Fruit fly (Drosophila melanogaster) whole organism, embryonic: ENCODE data around the gene CG34288.

ENCODE experiments used
- CG10274 ChIP-seq: fragments of 200-800 bp; sonication (Bioruptor generic); optimal IDR thresholded peaks from 3 replicates; lab custom pipeline; 2017; ENCODE audit warnings: missing biosample characterization, mild to moderate bottlenecking, missing genetic modification characterization
- CG11085 ChIP-seq: fragments of 200-800 bp; sonication (Bioruptor generic); IDR thresholded peaks from 2 replicates; pipeline ENCODE4 v1.3.6; 2022; ENCODE audit warnings: missing biosample characterization, missing genetic modification characterization
- CG12769 ChIP-seq: fragments of 200-800 bp; sonication (Bioruptor generic); optimal IDR thresholded peaks from 2 replicates; lab custom pipeline; 2019; ENCODE audit warnings: missing biosample characterization, mild to moderate bottlenecking, missing genetic modification characterization, moderate library complexity
- CG14050 ChIP-seq: fragments of 200-800 bp; sonication (Bioruptor generic); IDR thresholded peaks from 3 replicates; pipeline ENCODE4 v1.3.6; 2022; ENCODE audit warnings: missing biosample characterization, missing genetic modification characterization
- CG15601 ChIP-seq: fragments of 200-800 bp; sonication (Bioruptor generic); optimal IDR thresholded peaks from 3 replicates; lab custom pipeline; 2019; ENCODE audit warnings: missing biosample characterization, mild to moderate bottlenecking, missing genetic modification characterization, moderate library complexity
- CG15696 ChIP-seq: fragments of 200-800 bp; sonication (Bioruptor generic); optimal IDR thresholded peaks from 2 replicates; lab custom pipeline; 2019; ENCODE audit warnings: missing biosample characterization, mild to moderate bottlenecking, missing genetic modification characterization, moderate library complexity
- CG17328 ChIP-seq: fragments of 200-800 bp; sonication (Bioruptor generic); IDR thresholded peaks from 2 replicates; pipeline ENCODE4 v1.3.6; 2022; ENCODE audit warnings: missing biosample characterization, missing genetic modification characterization
- CG1792 ChIP-seq: fragments of 200-800 bp; sonication (Bioruptor generic); optimal IDR thresholded peaks from 2 replicates; lab custom pipeline; 2016; ENCODE audit warnings: missing biosample characterization, missing genetic modification characterization
- CG18011 ChIP-seq: fragments of 200-800 bp; sonication (Bioruptor generic); optimal IDR thresholded peaks from 2 replicates; lab custom pipeline; 2017; ENCODE audit warnings: missing biosample characterization, missing genetic modification characterization, mild to moderate bottlenecking, moderate library complexity, missing genotype
- CG18476 ChIP-seq: fragments of 200-800 bp; sonication (Bioruptor generic); optimal IDR thresholded peaks from 2 replicates; lab custom pipeline; 2016; ENCODE audit warnings: missing biosample characterization, mild to moderate bottlenecking, missing genetic modification characterization
- CG18599 ChIP-seq: fragments of 200-800 bp; sonication (Bioruptor generic); optimal IDR thresholded peaks from 3 replicates; lab custom pipeline; 2017; ENCODE audit warnings: missing biosample characterization, missing genetic modification characterization, mild to moderate bottlenecking, moderate library complexity, missing genetic modification reagents
- CG18764 ChIP-seq: fragments of 200-800 bp; sonication (Bioruptor generic); optimal IDR thresholded peaks from 3 replicates; lab custom pipeline; 2016; ENCODE audit warnings: missing biosample characterization, missing genetic modification characterization
- CG30403 ChIP-seq: fragments of 200-800 bp; sonication (Bioruptor generic); optimal IDR thresholded peaks from 3 replicates; lab custom pipeline; 2016; ENCODE audit warnings: missing biosample characterization, missing genetic modification characterization
- CG32767 ChIP-seq: fragments of 200-800 bp; sonication (Bioruptor generic); IDR thresholded peaks from 2 replicates; pipeline ENCODE4 v1.3.6; 2022; ENCODE audit warnings: missing biosample characterization, missing genetic modification characterization
- CG34422 ChIP-seq: fragments of 200-800 bp; sonication (Bioruptor generic); IDR thresholded peaks from 3 replicates; pipeline ENCODE4 v1.3.6; 2022; ENCODE audit warnings: missing biosample characterization, missing genetic modification characterization
- CG43689 ChIP-seq: fragments of 200-800 bp; sonication (Bioruptor generic); IDR thresholded peaks from 2 replicates; pipeline ENCODE4 v1.3.6; 2022; ENCODE audit warnings: missing biosample characterization, missing genetic modification characterization
- CG4820 ChIP-seq: fragments of 200-800 bp; sonication (Bioruptor generic); optimal IDR thresholded peaks from 3 replicates; lab custom pipeline; 2016; ENCODE audit warnings: missing biosample characterization, missing genetic modification characterization
- CG8089 ChIP-seq: fragments of 200-800 bp; sonication (Bioruptor generic); optimal IDR thresholded peaks from 3 replicates; lab custom pipeline; 2016; ENCODE audit warnings: missing biosample characterization, missing genetic modification characterization
- CG9797 ChIP-seq: fragments of 200-800 bp; sonication (Bioruptor generic); optimal IDR thresholded peaks from 3 replicates; lab custom pipeline; 2018; ENCODE audit warnings: missing biosample characterization, mild to moderate bottlenecking, missing genetic modification characterization
- D19A ChIP-seq: fragments of 200-800 bp; optimal IDR thresholded peaks from 3 replicates; lab custom pipeline; 2019; ENCODE audit warnings: missing biosample characterization, mild to moderate bottlenecking, missing genetic modification characterization, moderate library complexity
- Doc2 ChIP-seq: fragments of 200-800 bp; sonication (Bioruptor generic); IDR thresholded peaks from 2 replicates; pipeline ENCODE4 v1.3.6; 2022; ENCODE audit warnings: missing biosample characterization, missing genetic modification characterization
- Eip74EF ChIP-seq, 2 experiments: fragments of 200-800 bp in 1 of 2; fragments of >200 bp in 1 of 2; sonication (Bioruptor generic) in 1 of 2; optimal IDR thresholded peaks; 2 replicates each; lab custom pipeline; 2017 to 2019; ENCODE audit warnings: missing biosample characterization in 2 of 2, missing genetic modification characterization in 2 of 2, mild to moderate bottlenecking in 1 of 2, moderate library complexity in 1 of 2
- H15 ChIP-seq: fragments of 200-800 bp; sonication (Bioruptor generic); IDR thresholded peaks from 3 replicates; pipeline ENCODE4 v1.3.6; 2022; ENCODE audit warnings: missing biosample characterization, missing genetic modification characterization
- HmgZ ChIP-seq: fragments of 200-800 bp; sonication (Bioruptor generic); optimal IDR thresholded peaks from 2 replicates; lab custom pipeline; 2018; ENCODE audit warnings: missing biosample characterization, mild to moderate bottlenecking, missing genetic modification characterization
- Hr78 ChIP-seq, 2 experiments: fragments of 200-800 bp in 1 of 2; fragments of >200 bp in 1 of 2; sonication (Bioruptor generic) in 1 of 2; optimal IDR thresholded peaks; 2 replicates each; lab custom pipeline; 2017 to 2019; ENCODE audit warnings: missing biosample characterization in 2 of 2, missing genetic modification characterization in 2 of 2, mild to moderate bottlenecking in 1 of 2, moderate library complexity in 1 of 2
- Lpt ChIP-seq: fragments of >200 bp; optimal IDR thresholded peaks from 2 replicates; lab custom pipeline; 2018; ENCODE audit warnings: missing biosample characterization, missing genetic modification characterization
- NC2α ChIP-seq: fragments of 200-800 bp; sonication (Bioruptor generic); optimal IDR thresholded peaks from 2 replicates; lab custom pipeline; 2016; ENCODE audit warnings: missing biosample characterization, missing genetic modification characterization
- Oli ChIP-seq: fragments of 200-800 bp; sonication (Bioruptor generic); optimal IDR thresholded peaks from 2 replicates; lab custom pipeline; 2018; ENCODE audit warnings: missing biosample characterization, mild to moderate bottlenecking, missing genetic modification characterization, moderate library complexity
- PHDP ChIP-seq: fragments of 200-800 bp; sonication (Bioruptor generic); optimal IDR thresholded peaks from 3 replicates; lab custom pipeline; 2018; ENCODE audit warnings: missing biosample characterization, mild to moderate bottlenecking, missing genetic modification characterization, moderate library complexity
- abd-A ChIP-seq: fragments of 200-800 bp; sonication (Bioruptor generic); optimal IDR thresholded peaks from 3 replicates; lab custom pipeline; 2019; ENCODE audit warnings: missing biosample characterization, mild to moderate bottlenecking, missing genetic modification characterization, moderate library complexity
- crp ChIP-seq, 2 experiments: fragments of 200-800 bp; sonication (Bioruptor generic); optimal IDR thresholded peaks; 2 replicates in 1 of 2; 3 replicates in 1 of 2; lab custom pipeline; 2017; ENCODE audit warnings: missing biosample characterization in 2 of 2, missing genetic modification characterization in 2 of 2, mild to moderate bottlenecking in 1 of 2, moderate library complexity in 1 of 2
- dm ChIP-seq: fragments of 200-800 bp; sonication (Bioruptor generic); optimal IDR thresholded peaks from 3 replicates; lab custom pipeline; 2016; ENCODE audit warnings: missing biosample characterization, missing genetic modification characterization
- ems ChIP-seq: fragments of 200-800 bp; sonication (Bioruptor generic); optimal IDR thresholded peaks from 3 replicates; lab custom pipeline; 2016; ENCODE audit warnings: missing biosample characterization, missing genetic modification characterization
- grn ChIP-seq: fragments of 200-800 bp; sonication (Bioruptor generic); optimal IDR thresholded peaks from 3 replicates; lab custom pipeline; 2017; ENCODE audit warnings: missing biosample characterization, missing genetic modification characterization
- jigr1 ChIP-seq: fragments of 200-800 bp; sonication (Bioruptor generic); IDR thresholded peaks from 3 replicates; pipeline ENCODE4 v1.3.6; 2022; ENCODE audit warnings: missing biosample characterization, missing genetic modification characterization
- jumu ChIP-seq: fragments of 200-800 bp; sonication (Bioruptor generic); optimal IDR thresholded peaks from 3 replicates; lab custom pipeline; 2016; ENCODE audit warnings: missing biosample characterization, missing genetic modification characterization
- lov ChIP-seq, 2 experiments: fragments of 200-800 bp in 1 of 2; fragments of >200 bp in 1 of 2; sonication (Bioruptor generic) in 1 of 2; IDR thresholded peaks in 1 of 2; optimal IDR thresholded peaks in 1 of 2; 2 replicates in 1 of 2; 3 replicates in 1 of 2; pipeline versions ENCODE4 v1.3.6 to Lab custom; 2017 to 2022; ENCODE audit warnings: missing biosample characterization in 1 of 2, missing genetic modification characterization in 1 of 2
- mam ChIP-seq: fragments of 200-800 bp; sonication (Bioruptor generic); optimal IDR thresholded peaks from 3 replicates; lab custom pipeline; 2016; ENCODE audit warnings: missing biosample characterization, missing genetic modification characterization
- oc ChIP-seq: fragments of 200-800 bp; sonication (Bioruptor generic); optimal IDR thresholded peaks from 2 replicates; lab custom pipeline; 2018; ENCODE audit warnings: missing biosample characterization, mild to moderate bottlenecking, missing genetic modification characterization, moderate library complexity
- pros ChIP-seq: fragments of 200-800 bp; sonication (Bioruptor generic); optimal IDR thresholded peaks from 3 replicates; lab custom pipeline; 2019; ENCODE audit warnings: missing biosample characterization, mild to moderate bottlenecking, missing genetic modification characterization, moderate library complexity
- schlank ChIP-seq: fragments of 200-800 bp; sonication (Bioruptor generic); optimal IDR thresholded peaks from 2 replicates; lab custom pipeline; 2018; ENCODE audit warnings: missing biosample characterization, mild to moderate bottlenecking, missing genetic modification characterization
- sd ChIP-seq: fragments of 200-800 bp; sonication (Bioruptor generic); optimal IDR thresholded peaks from 3 replicates; lab custom pipeline; 2018; ENCODE audit warnings: missing biosample characterization, mild to moderate bottlenecking, missing genetic modification characterization, moderate library complexity
- sim ChIP-seq: fragments of 200-800 bp; sonication (Bioruptor generic); IDR thresholded peaks from 2 replicates; pipeline ENCODE4 v1.3.6; 2022; ENCODE audit warnings: missing biosample characterization, missing genetic modification characterization
- vnd ChIP-seq: fragments of 200-800 bp; sonication (Bioruptor generic); IDR thresholded peaks from 3 replicates; pipeline ENCODE4 v1.3.6; 2022; ENCODE audit warnings: missing biosample characterization, missing genetic modification characterization; ENCODE audit not compliant: partially characterized antibody
- vvl ChIP-seq: fragments of 200-800 bp; sonication (Bioruptor generic); IDR thresholded peaks from 2 replicates; pipeline ENCODE4 v1.3.6; 2022; ENCODE audit warnings: missing biosample characterization, missing genetic modification characterization
- zen ChIP-seq: fragments of 200-800 bp; sonication (Bioruptor generic); optimal IDR thresholded peaks from 3 replicates; lab custom pipeline; 2018; ENCODE audit warnings: missing biosample characterization, mild to moderate bottlenecking, missing genetic modification characterization, moderate library complexity

CG34288 gene

dm6 chr3R:22438301-22438700, 8.8 kb downstream of the CG34288 start:
- TF ChIP-seq CG43689 (GFP tag; lab: Robert Waterston, UW) (no peak), sim (GFP tag; lab: Robert Waterston, UW) (no peak), HmgZ (tag; lab: Kevin White, UChicago) (no peak), CG34422 (GFP tag; lab: Robert Waterston, UW) (no peak), CG14050 (GFP tag; lab: Robert Waterston, UW) (no peak), oc (tag; lab: Kevin White, UChicago) (peak; percentile 58), schlank (tag; lab: Kevin White, UChicago) (no peak), CG32767 (GFP tag; lab: Robert Waterston, UW) (no peak), crp (GFP tag; optimal IDR thresholded peaks at IDR 0.05; lab: Kevin White, UChicago) (no peak), CG11085 (GFP tag; lab: Robert Waterston, UW) (no peak), Eip74EF (GFP tag; optimal IDR thresholded peaks at IDR 0.05; lab: Kevin White, UChicago) (peak in 1 of 2 experiments; percentile 12), pros (GFP tag; lab: Kevin White, UChicago) (peak; percentile 20), D19A (no peak), Lpt (GFP tag; lab: Kevin White, UChicago) (no peak), CG30403 (GFP tag; lab: Kevin White, UChicago) (no peak), CG18011 (GFP tag; lab: Kevin White, UChicago) (no peak), abd-A (tag; lab: Kevin White, UChicago) (peak; percentile 60), CG18476 (GFP tag; lab: Kevin White, UChicago) (no peak), vvl (GFP tag; lab: Robert Waterston, UW) (peak; percentile 66; the same call in 1 of the 2 replicates), zen (tag; lab: Kevin White, UChicago) (no peak), Oli (tag; lab: Kevin White, UChicago) (no peak), jigr1 (GFP tag; lab: Robert Waterston, UW) (no peak), ems (no peak)

DNA sequence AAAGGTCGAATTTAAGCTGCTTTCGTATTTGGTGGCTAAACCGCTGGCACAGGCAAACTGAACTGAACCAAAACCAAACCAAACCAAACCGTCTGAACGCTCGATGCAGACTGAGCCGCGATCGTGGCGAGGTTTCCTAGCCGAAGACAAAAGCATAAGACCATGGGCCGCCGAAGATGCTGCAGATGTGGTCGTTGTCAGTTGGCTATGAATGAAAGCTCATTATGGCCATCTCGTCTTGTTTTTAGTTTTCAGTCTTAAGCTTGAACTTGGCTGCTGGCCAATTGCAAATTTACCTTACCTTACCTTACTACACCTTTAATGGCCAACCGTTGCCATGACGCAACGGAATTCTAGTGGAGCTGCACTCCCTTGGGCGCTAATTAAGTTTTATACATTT, 11.0 kb downstream of the CG34288 start, which contains the start of gene CG13847:
CG13847 (minus strand) TSS at position 101 of the 400 bp plus-strand sequence.
- peak; percentile 28 for TF ChIP-seq pros (GFP tag; lab: Kevin White, UChicago)
- TF ChIP-seq CG10274 (GFP tag; lab: Kevin White, UChicago): no peak
- 0 out of 3 replicates have a peak, but pooled peaks have one; percentile 7 for TF ChIP-seq vnd (GFP tag; lab: Robert Waterston, UW)
- TF ChIP-seq, all 482 proteins: peak for 2

DNA sequence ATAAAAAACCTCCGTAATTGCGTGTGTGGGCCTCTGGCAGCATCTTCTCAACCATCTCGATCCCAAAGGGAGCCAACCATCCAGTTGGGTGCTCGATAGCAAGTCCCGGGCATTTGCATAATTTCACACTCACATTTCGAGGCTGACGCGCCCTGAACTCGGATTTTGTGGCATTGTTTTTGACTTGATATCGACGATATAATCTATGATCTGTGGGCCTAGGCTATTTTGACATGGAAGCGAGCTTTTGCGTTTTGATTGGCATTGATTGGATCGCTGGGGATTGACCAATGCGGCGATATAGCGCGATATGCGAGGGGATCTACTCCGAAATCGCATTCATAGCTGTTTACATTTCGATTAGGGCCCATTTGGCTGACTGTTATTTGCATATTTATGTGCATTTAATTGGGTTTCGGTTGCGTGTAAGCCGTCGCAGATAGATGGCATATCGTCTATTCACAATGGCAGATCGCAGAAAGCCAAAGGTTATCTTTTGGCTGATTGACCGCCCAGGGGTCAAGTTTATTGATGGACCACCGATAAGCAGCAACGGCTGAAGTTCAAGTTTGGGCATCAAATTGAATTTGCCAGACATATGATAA, 14.8 kb downstream of the CG34288 start:
- TF ChIP-seq CG4820 (no peak), sd (tag; lab: Kevin White, UChicago) (peak; percentile 31), PHDP (tag; lab: Kevin White, UChicago) (no peak), CG1792 (GFP tag; lab: Kevin White, UChicago) (no peak), CG12769 (tag; lab: Kevin White, UChicago) (peak; percentile 88), CG18599 (GFP tag; lab: Kevin White, UChicago) (no peak), oc (tag; lab: Kevin White, UChicago) (peak; percentile 79), CG17328 (no peak), jumu (GFP tag; lab: Kevin White, UChicago) (no peak), Doc2 (GFP tag; lab: Robert Waterston, UW) (no peak), vvl (GFP tag; lab: Robert Waterston, UW) (peak; percentile 62; the same call in 1 of the 2 replicates), NC2α (GFP tag; lab: Kevin White, UChicago) (no peak), lov (optimal IDR thresholded peaks at IDR 0.05; lab: Kevin White, UChicago) (no peak), lov (GFP tag; IDR thresholded peaks at IDR 0.05; lab: Robert Waterston, UW) (no peak), CG15601 (tag; lab: Kevin White, UChicago) (no peak), Hr78 (GFP tag; optimal IDR thresholded peaks at IDR 0.05; lab: Kevin White, UChicago) (peak in 1 of 2 experiments; percentile 82), grn (GFP tag; lab: Kevin White, UChicago) (peak; percentile 79), CG9797 (GFP tag; lab: Kevin White, UChicago) (no peak), CG8089 (GFP tag; lab: Kevin White, UChicago) (no peak), CG18764 (no peak), mam (GFP tag; lab: Kevin White, UChicago) (no peak), H15 (no peak), dm (GFP tag; lab: Kevin White, UChicago) (no peak), CG15696 (tag; lab: Kevin White, UChicago) (no peak)
